Fruit fly (Drosophila melanogaster) whole organism, embryonic: ENCODE results near the gene CG7650.

ENCODE experiments used
- ATbp ChIP-seq: fragments of 200-800 bp; sonication (Bioruptor generic); optimal IDR thresholded peaks from 2 replicates; lab custom pipeline; 2017; ENCODE audit warnings: missing biosample characterization, mild to moderate bottlenecking, missing genetic modification characterization, missing genetic modification reagents
- CG10565 ChIP-seq: fragments of 200-800 bp; sonication (Bioruptor generic); optimal IDR thresholded peaks from 3 replicates; lab custom pipeline; 2016; ENCODE audit warnings: missing biosample characterization, mild to moderate bottlenecking, missing genetic modification characterization
- CG12769 ChIP-seq: fragments of 200-800 bp; sonication (Bioruptor generic); optimal IDR thresholded peaks from 2 replicates; lab custom pipeline; 2019; ENCODE audit warnings: missing biosample characterization, mild to moderate bottlenecking, missing genetic modification characterization, moderate library complexity
- CG13624 ChIP-seq: fragments of 200-800 bp; sonication (Bioruptor generic); optimal IDR thresholded peaks from 2 replicates; lab custom pipeline; 2016; ENCODE audit warnings: missing biosample characterization, missing genetic modification characterization
- CG13775 ChIP-seq: fragments of 200-800 bp; sonication (Bioruptor generic); optimal IDR thresholded peaks from 3 replicates; lab custom pipeline; 2017; ENCODE audit warnings: missing biosample characterization, mild to moderate bottlenecking, missing genetic modification characterization
- CG15696 ChIP-seq: fragments of 200-800 bp; sonication (Bioruptor generic); optimal IDR thresholded peaks from 2 replicates; lab custom pipeline; 2019; ENCODE audit warnings: missing biosample characterization, mild to moderate bottlenecking, missing genetic modification characterization, moderate library complexity
- CG16813 ChIP-seq: fragments of 200-800 bp; sonication (Bioruptor generic); IDR thresholded peaks from 3 replicates; pipeline ENCODE4 v1.3.6; 2022; ENCODE audit warnings: missing biosample characterization, missing genetic modification characterization; ENCODE audit not compliant: partially characterized antibody
- CG18011 ChIP-seq: fragments of 200-800 bp; sonication (Bioruptor generic); optimal IDR thresholded peaks from 2 replicates; lab custom pipeline; 2017; ENCODE audit warnings: missing biosample characterization, missing genetic modification characterization, mild to moderate bottlenecking, moderate library complexity, missing genotype
- CG2120 ChIP-seq: fragments of 200-800 bp; sonication (Bioruptor generic); optimal IDR thresholded peaks from 3 replicates; lab custom pipeline; 2016; ENCODE audit warnings: missing biosample characterization, missing genetic modification characterization
- CG31441 ChIP-seq: fragments of 200-800 bp; sonication (Bioruptor generic); IDR thresholded peaks from 2 replicates; pipeline ENCODE4 v1.3.6; 2022; ENCODE audit warnings: missing biosample characterization, missing genetic modification characterization
- CG33213 ChIP-seq: fragments of 200-800 bp; sonication (Bioruptor generic); optimal IDR thresholded peaks from 3 replicates; lab custom pipeline; 2016; ENCODE audit warnings: missing biosample characterization, missing genetic modification characterization
- CG34224 ChIP-seq: fragments of 200-800 bp; sonication (Bioruptor generic); IDR thresholded peaks from 3 replicates; pipeline ENCODE4 v1.3.6; 2022; ENCODE audit warnings: missing biosample characterization, missing genetic modification characterization; ENCODE audit not compliant: partially characterized antibody
- CG42726 ChIP-seq: fragments of 200-800 bp; sonication (Bioruptor generic); IDR thresholded peaks from 2 replicates; pipeline ENCODE4 v1.3.6; 2022; ENCODE audit warnings: missing biosample characterization, missing genetic modification characterization; ENCODE audit not compliant: partially characterized antibody
- CG4820 ChIP-seq: fragments of 200-800 bp; sonication (Bioruptor generic); optimal IDR thresholded peaks from 3 replicates; lab custom pipeline; 2016; ENCODE audit warnings: missing biosample characterization, missing genetic modification characterization
- CG9797 ChIP-seq: fragments of 200-800 bp; sonication (Bioruptor generic); optimal IDR thresholded peaks from 3 replicates; lab custom pipeline; 2018; ENCODE audit warnings: missing biosample characterization, mild to moderate bottlenecking, missing genetic modification characterization
- CHES-1-like ChIP-seq: fragments of 200-800 bp; sonication (Bioruptor generic); optimal IDR thresholded peaks from 2 replicates; lab custom pipeline; 2016; ENCODE audit warnings: missing biosample characterization, missing genetic modification characterization
- CoRest ChIP-seq: fragments of 200-800 bp; sonication (Bioruptor generic); optimal IDR thresholded peaks from 3 replicates; lab custom pipeline; 2018; ENCODE audit warnings: missing biosample characterization, mild to moderate bottlenecking, missing genetic modification characterization, moderate library complexity
- Dip3 ChIP-seq: fragments of 200-800 bp; sonication (Bioruptor generic); optimal IDR thresholded peaks from 3 replicates; lab custom pipeline; 2016; ENCODE audit warnings: missing biosample characterization, missing genetic modification characterization
- Dref ChIP-seq: fragments of 200-800 bp; sonication (Bioruptor generic); IDR thresholded peaks from 2 replicates; pipeline ENCODE4 v1.3.6; 2022; ENCODE audit warnings: missing biosample characterization, missing genetic modification characterization
- E2f1 ChIP-seq: fragments of 200-800 bp; sonication (Bioruptor generic); IDR thresholded peaks from 2 replicates; pipeline ENCODE4 v1.3.6; 2022; ENCODE audit warnings: missing biosample characterization, missing genetic modification characterization
- HmgZ ChIP-seq: fragments of 200-800 bp; sonication (Bioruptor generic); optimal IDR thresholded peaks from 2 replicates; lab custom pipeline; 2018; ENCODE audit warnings: missing biosample characterization, mild to moderate bottlenecking, missing genetic modification characterization
- Jarid2 ChIP-seq: fragments of 200-800 bp; sonication (Bioruptor generic); optimal IDR thresholded peaks from 3 replicates; lab custom pipeline; 2017; ENCODE audit warnings: mild to moderate bottlenecking, missing biosample characterization, missing genetic modification reagents, missing genetic modification characterization
- Meics ChIP-seq: fragments of 200-800 bp; sonication (Bioruptor generic); optimal IDR thresholded peaks from 2 replicates; lab custom pipeline; 2017; ENCODE audit warnings: missing biosample characterization, mild to moderate bottlenecking, missing genetic modification characterization
- NC2β ChIP-seq: fragments of 200-800 bp; sonication (Bioruptor generic); optimal IDR thresholded peaks from 2 replicates; lab custom pipeline; 2016; ENCODE audit warnings: missing biosample characterization, missing genetic modification characterization
- Nf-YA ChIP-seq: fragments of 200-800 bp; sonication (Bioruptor generic); IDR thresholded peaks from 2 replicates; pipeline ENCODE4 v1.3.6; 2022; ENCODE audit warnings: missing biosample characterization, missing genetic modification characterization
- Oli ChIP-seq: fragments of 200-800 bp; sonication (Bioruptor generic); optimal IDR thresholded peaks from 2 replicates; lab custom pipeline; 2018; ENCODE audit warnings: missing biosample characterization, mild to moderate bottlenecking, missing genetic modification characterization, moderate library complexity
- Six4 ChIP-seq: fragments of 200-800 bp; sonication (Bioruptor generic); optimal IDR thresholded peaks from 2 replicates; lab custom pipeline; 2016; ENCODE audit warnings: missing biosample characterization, missing genetic modification characterization
- Ssrp ChIP-seq: fragments of 200-800 bp; sonication (Bioruptor generic); optimal IDR thresholded peaks from 2 replicates; lab custom pipeline; 2018; ENCODE audit warnings: missing biosample characterization, mild to moderate bottlenecking, missing genetic modification characterization, moderate library complexity
- Vsx1 ChIP-seq: fragments of 200-800 bp; sonication (Bioruptor generic); optimal IDR thresholded peaks from 2 replicates; lab custom pipeline; 2017; ENCODE audit warnings: missing biosample characterization, mild to moderate bottlenecking, missing genetic modification characterization, missing genetic modification reagents
- ab ChIP-seq: fragments of 200-800 bp; sonication (Bioruptor generic); optimal IDR thresholded peaks from 2 replicates; lab custom pipeline; 2016; ENCODE audit warnings: missing biosample characterization, missing genetic modification characterization
- ap ChIP-seq: fragments of 200-800 bp; sonication (Bioruptor generic); IDR thresholded peaks from 2 replicates; pipeline ENCODE4 v1.3.6; 2022; ENCODE audit warnings: missing biosample characterization, missing genetic modification characterization
- bbx ChIP-seq: fragments of 200-800 bp; sonication (Bioruptor generic); IDR thresholded peaks from 2 replicates; pipeline ENCODE4 v1.3.6; 2022; ENCODE audit warnings: missing biosample characterization, missing genetic modification characterization; ENCODE audit not compliant: partially characterized antibody
- crc ChIP-seq: fragments of 200-800 bp; sonication (Bioruptor generic); optimal IDR thresholded peaks from 2 replicates; lab custom pipeline; 2016; ENCODE audit warnings: missing biosample characterization, missing genetic modification characterization
- croc ChIP-seq: fragments of 200-800 bp; sonication (Bioruptor generic); conservative IDR thresholded peaks from 3 replicates; pipeline ENCODE4 v1.3.6; 2022; ENCODE audit warnings: missing biosample characterization, missing genetic modification characterization
- dpn ChIP-seq, 2 experiments: fragments of 200-800 bp; sonication (Bioruptor generic); optimal IDR thresholded peaks; 3 replicates each; lab custom pipeline; 2016; ENCODE audit warnings: missing biosample characterization in 2 of 2, missing genetic modification characterization in 2 of 2
- gem ChIP-seq: fragments of 200-800 bp; sonication (Bioruptor generic); optimal IDR thresholded peaks from 2 replicates; lab custom pipeline; 2019; ENCODE audit warnings: missing biosample characterization, mild to moderate bottlenecking, missing genetic modification characterization, moderate library complexity
- grau ChIP-seq: fragments of 200-800 bp; optimal IDR thresholded peaks from 3 replicates; lab custom pipeline; 2019; ENCODE audit warnings: missing biosample characterization, mild to moderate bottlenecking, missing genetic modification characterization, moderate library complexity
- ham ChIP-seq: fragments of 200-800 bp; sonication (Bioruptor generic); IDR thresholded peaks from 2 replicates; pipeline ENCODE4 v1.3.6; 2022; ENCODE audit warnings: missing biosample characterization, missing genetic modification characterization
- inv ChIP-seq: fragments of 200-800 bp; sonication (Bioruptor generic); IDR thresholded peaks from 2 replicates; pipeline ENCODE4 v1.3.6; 2022; ENCODE audit warnings: missing biosample characterization, missing genetic modification characterization; ENCODE audit not compliant: partially characterized antibody
- knrl ChIP-seq: fragments of 200-800 bp; sonication (Bioruptor generic); IDR thresholded peaks from 3 replicates; pipeline ENCODE4 v1.3.6; 2022; ENCODE audit warnings: missing biosample characterization, missing genetic modification characterization; ENCODE audit not compliant: partially characterized antibody
- maf-S ChIP-seq: fragments of 200-800 bp; sonication (Bioruptor generic); optimal IDR thresholded peaks from 2 replicates; lab custom pipeline; 2016; ENCODE audit warnings: missing biosample characterization, missing genetic modification characterization
- mld ChIP-seq: fragments of 200-800 bp; sonication (Bioruptor generic); IDR thresholded peaks from 3 replicates; pipeline ENCODE4 v1.3.6; 2022; ENCODE audit warnings: missing biosample characterization, missing genetic modification characterization; ENCODE audit not compliant: partially characterized antibody
- prd ChIP-seq, 3 experiments: fragments of >200 bp in 2 of 3; fragments of 200-800 bp in 1 of 3; sonication (Bioruptor generic) in 1 of 3; optimal IDR thresholded peaks in 2 of 3; IDR thresholded peaks in 1 of 3; 2 replicates in 2 of 3; 3 replicates in 1 of 3; pipeline versions ENCODE4 v1.3.6 to Lab custom; 2017 to 2022; ENCODE audit warnings: missing biosample characterization in 1 of 3, missing genetic modification characterization in 1 of 3
- sd ChIP-seq: fragments of 200-800 bp; sonication (Bioruptor generic); optimal IDR thresholded peaks from 3 replicates; lab custom pipeline; 2018; ENCODE audit warnings: missing biosample characterization, mild to moderate bottlenecking, missing genetic modification characterization, moderate library complexity
- ttk ChIP-seq: fragments of 200-800 bp; sonication (Bioruptor generic); IDR thresholded peaks from 2 replicates; pipeline ENCODE4 v2.1.2; 2022; ENCODE audit warnings: missing biosample characterization, missing genetic modification characterization
- vvl ChIP-seq: fragments of 200-800 bp; sonication (Bioruptor generic); IDR thresholded peaks from 2 replicates; pipeline ENCODE4 v1.3.6; 2022; ENCODE audit warnings: missing biosample characterization, missing genetic modification characterization

Gene CG7650

dm6 chr3L:15566484-15566955 is 43.7 kb downstream of the CG7650 start (continued):
- no peak for TF ChIP-seq CG4820 (GFP tag; lab: Kevin White, UChicago)
- peak; percentile 57; the same call in 1 of the 2 replicates for TF ChIP-seq E2f1 (GFP tag; lab: Robert Waterston, UW)
- TF ChIP-seq ab (GFP tag; lab: Kevin White, UChicago), result peak; percentile 8
- no peak for TF ChIP-seq Dref (GFP tag; lab: Robert Waterston, UW)
- TF ChIP-seq croc (GFP tag; lab: Robert Waterston, UW), result no peak
- TF ChIP-seq mld (GFP tag; lab: Robert Waterston, UW), result peak; percentile 43; the same call in 1 of the 3 replicates
- no peak for TF ChIP-seq Dip3 (GFP tag; lab: Kevin White, UChicago)
- no peak for TF ChIP-seq CG31441 (GFP tag; lab: Robert Waterston, UW)
- peak; percentile 87 for TF ChIP-seq CHES-1-like
- peak; percentile 88 for TF ChIP-seq ATbp (GFP tag; lab: Kevin White, UChicago)

- no peak for TF ChIP-seq prd (optimal IDR thresholded peaks at IDR 0.05; lab: Kevin White, UChicago)
- peak; percentile 33; the same call in 2 of the 3 replicates for TF ChIP-seq prd (GFP tag; IDR thresholded peaks at IDR 0.05; lab: Robert Waterston, UW)
- TF ChIP-seq vvl (GFP tag; lab: Robert Waterston, UW), result peak; percentile 49
- no peak for TF ChIP-seq CG15696 (tag; lab: Kevin White, UChicago)
- peak; percentile 73 for TF ChIP-seq knrl (GFP tag; lab: Robert Waterston, UW)
- TF ChIP-seq ttk (GFP tag; lab: Robert Waterston, UW), result no peak
- TF ChIP-seq NC2β (GFP tag; lab: Kevin White, UChicago), result peak; percentile 13
- TF ChIP-seq CG34224 (GFP tag; lab: Robert Waterston, UW), result peak; percentile 58
- TF ChIP-seq bbx, result peak; percentile 15; the same call in 1 of the 2 replicates
- TF ChIP-seq CG18011, result no peak
- no peak for TF ChIP-seq maf-S (GFP tag; lab: Kevin White, UChicago)
- TF ChIP-seq CG33213, result peak; percentile 34
- no peak for TF ChIP-seq ap (GFP tag; lab: Robert Waterston, UW)
- TF ChIP-seq Vsx1 (GFP tag; lab: Kevin White, UChicago), result no peak
- 0 out of 3 replicates have a peak, but pooled peaks have one; percentile 35 for TF ChIP-seq mld (GFP tag; lab: Robert Waterston, UW)
- TF ChIP-seq Ssrp, result no peak
- peak; percentile 35 for TF ChIP-seq CG2120 (GFP tag; lab: Kevin White, UChicago)
- TF ChIP-seq Oli (tag; lab: Kevin White, UChicago), result no peak
- TF ChIP-seq HmgZ, result peak; percentile 15
- TF ChIP-seq CG13775 (GFP tag; lab: Kevin White, UChicago), result peak; percentile 7
- TF ChIP-seq crc, result no peak
- peak; percentile 33 for TF ChIP-seq gem
- no peak for TF ChIP-seq Nf-YA (GFP tag; lab: Robert Waterston, UW)
- peak; percentile 33 for TF ChIP-seq CoRest (tag; lab: Kevin White, UChicago)
- TF ChIP-seq CG16813 (GFP tag; lab: Robert Waterston, UW), result peak; percentile 66
- TF ChIP-seq Six4, result no peak
- no peak for TF ChIP-seq ham (GFP tag; lab: Robert Waterston, UW)
- TF ChIP-seq CG42726 (GFP tag; lab: Robert Waterston, UW), result no peak
- peak; percentile 92 for TF ChIP-seq CG9797
- no peak for TF ChIP-seq CG10565
- peak; percentile 20 for TF ChIP-seq CG4820 (GFP tag; lab: Kevin White, UChicago)
- TF ChIP-seq grau (tag; lab: Kevin White, UChicago), result peak; percentile 2
- TF ChIP-seq CG13624 (GFP tag; lab: Kevin White, UChicago), result no peak
- peak; percentile 9 for TF ChIP-seq CG12769 (tag; lab: Kevin White, UChicago)
- no peak for TF ChIP-seq Meics (GFP tag; lab: Kevin White, UChicago)
- TF ChIP-seq Jarid2 (GFP tag; lab: Kevin White, UChicago), result peak; percentile 13
- TF ChIP-seq dpn (GFP tag; optimal IDR thresholded peaks at IDR 0.05; lab: Kevin White, UChicago), result peak; percentile 13 to 30
- TF ChIP-seq sd (tag; lab: Kevin White, UChicago), result no peak
- TF ChIP-seq inv, result peak; percentile 49; the same call in 1 of the 2 replicates
Measured at dm6 chr3L:15565829-15566433, 44.3 kb downstream of the CG7650 start, which contains the start of gene dop. dop (plus strand) TSS chr3L:15566013.
